Fruit fly (Drosophila melanogaster) whole organism, embryonic: ENCODE data around the gene CG5938.
A peak's percentile ranks its signal among the peaks of the same experiment; 100 is the strongest.

Experiments
- Atf6 ChIP-seq: fragments of 200-800 bp; sonication (Bioruptor generic); IDR thresholded peaks from 2 replicates; pipeline ENCODE4 v1.3.6; 2022; ENCODE audit warnings: missing biosample characterization, missing genetic modification characterization
- CG10147 ChIP-seq: fragments of 200-800 bp; sonication (Bioruptor generic); optimal IDR thresholded peaks from 2 replicates; lab custom pipeline; 2019; ENCODE audit warnings: missing biosample characterization, mild to moderate bottlenecking, missing genetic modification characterization, moderate library complexity
- CG11456 ChIP-seq: fragments of 200-800 bp; sonication (Bioruptor generic); IDR thresholded peaks from 3 replicates; pipeline ENCODE4 v1.3.6; 2022; ENCODE audit warnings: missing biosample characterization, missing genetic modification characterization
- CG12071 ChIP-seq: fragments of 200-800 bp; sonication (Bioruptor generic); optimal IDR thresholded peaks from 3 replicates; lab custom pipeline; 2018; ENCODE audit warnings: missing biosample characterization, mild to moderate bottlenecking, missing genetic modification characterization
- CG14710 ChIP-seq: fragments of 200-800 bp; sonication (Bioruptor generic); optimal IDR thresholded peaks from 3 replicates; lab custom pipeline; 2019; ENCODE audit warnings: missing biosample characterization, mild to moderate bottlenecking, missing genetic modification characterization, moderate library complexity
- CG15601 ChIP-seq: fragments of 200-800 bp; sonication (Bioruptor generic); optimal IDR thresholded peaks from 3 replicates; lab custom pipeline; 2019; ENCODE audit warnings: missing biosample characterization, mild to moderate bottlenecking, missing genetic modification characterization, moderate library complexity
- CG17328 ChIP-seq: fragments of 200-800 bp; sonication (Bioruptor generic); IDR thresholded peaks from 2 replicates; pipeline ENCODE4 v1.3.6; 2022; ENCODE audit warnings: missing biosample characterization, missing genetic modification characterization
- CG17385 ChIP-seq: fragments of 200-800 bp; sonication (Bioruptor generic); optimal IDR thresholded peaks from 3 replicates; lab custom pipeline; 2018; ENCODE audit warnings: missing biosample characterization, mild to moderate bottlenecking, missing genetic modification characterization
- CG17612 ChIP-seq: fragments of 200-800 bp; sonication (Bioruptor generic); IDR thresholded peaks from 2 replicates; pipeline ENCODE4 v1.3.6; 2022; ENCODE audit warnings: missing biosample characterization, missing genetic modification characterization
- CG17912 ChIP-seq: fragments of 200-800 bp; sonication (Bioruptor generic); optimal IDR thresholded peaks from 2 replicates; lab custom pipeline; 2018; ENCODE audit warnings: missing biosample characterization, mild to moderate bottlenecking, missing genetic modification characterization
- CG18262 ChIP-seq: fragments of 200-800 bp; optimal IDR thresholded peaks from 3 replicates; lab custom pipeline; 2019; ENCODE audit warnings: missing biosample characterization, mild to moderate bottlenecking, missing genetic modification characterization, moderate library complexity
- CG31388 ChIP-seq: fragments of 200-800 bp; sonication (Bioruptor generic); optimal IDR thresholded peaks from 2 replicates; lab custom pipeline; 2016; ENCODE audit warnings: missing biosample characterization, missing genetic modification characterization
- CG3163 ChIP-seq: fragments of 200-800 bp; sonication (Bioruptor generic); optimal IDR thresholded peaks from 3 replicates; lab custom pipeline; 2016; ENCODE audit warnings: missing biosample characterization, missing genetic modification characterization
- CG33213 ChIP-seq: fragments of 200-800 bp; sonication (Bioruptor generic); optimal IDR thresholded peaks from 3 replicates; lab custom pipeline; 2016; ENCODE audit warnings: missing biosample characterization, missing genetic modification characterization
- CG3407 ChIP-seq: fragments of 200-800 bp; sonication (Bioruptor generic); optimal IDR thresholded peaks from 2 replicates; lab custom pipeline; 2018; ENCODE audit warnings: missing biosample characterization, mild to moderate bottlenecking, missing genetic modification characterization
- CG34224 ChIP-seq: fragments of 200-800 bp; sonication (Bioruptor generic); IDR thresholded peaks from 3 replicates; pipeline ENCODE4 v1.3.6; 2022; ENCODE audit warnings: missing biosample characterization, missing genetic modification characterization; ENCODE audit not compliant: partially characterized antibody
- CG3838 ChIP-seq: fragments of 200-800 bp; sonication (Bioruptor generic); optimal IDR thresholded peaks from 3 replicates; lab custom pipeline; 2016; ENCODE audit warnings: missing biosample characterization, missing genetic modification characterization
- CG4360 ChIP-seq: fragments of 200-800 bp; sonication (Bioruptor generic); IDR thresholded peaks from 2 replicates; pipeline ENCODE4 v1.3.6; 2022; ENCODE audit warnings: missing biosample characterization, missing genetic modification characterization
- CG4854 ChIP-seq: fragments of 200-800 bp; sonication (Bioruptor generic); optimal IDR thresholded peaks from 2 replicates; lab custom pipeline; 2016; ENCODE audit warnings: missing biosample characterization, missing genetic modification characterization, inconsistent platforms
- CG5180 ChIP-seq: fragments of 200-800 bp; sonication (Bioruptor generic); optimal IDR thresholded peaks from 3 replicates; lab custom pipeline; 2017; ENCODE audit warnings: missing biosample characterization, missing genetic modification characterization, mild to moderate bottlenecking, moderate library complexity, missing genetic modification reagents
- CG6175 ChIP-seq: fragments of 200-800 bp; sonication (Bioruptor generic); IDR thresholded peaks from 3 replicates; pipeline ENCODE4 v1.3.6; 2022; ENCODE audit warnings: missing biosample characterization, missing genetic modification characterization
- CG7372 ChIP-seq: fragments of 200-800 bp; sonication (Bioruptor generic); IDR thresholded peaks from 2 replicates; pipeline ENCODE4 v1.3.6; 2022; ENCODE audit warnings: missing biosample characterization, missing genetic modification characterization
- CG7963 ChIP-seq: fragments of 200-800 bp; sonication (Bioruptor generic); IDR thresholded peaks from 3 replicates; pipeline ENCODE4 v1.3.6; 2022; ENCODE audit warnings: missing biosample characterization, missing genetic modification characterization; ENCODE audit not compliant: partially characterized antibody
- Dek ChIP-seq: fragments of 200-800 bp; sonication (Bioruptor generic); optimal IDR thresholded peaks from 3 replicates; lab custom pipeline; 2019; ENCODE audit warnings: missing biosample characterization, mild to moderate bottlenecking, missing genetic modification characterization, moderate library complexity
- Elba2 ChIP-seq: fragments of 200-800 bp; sonication (Bioruptor generic); optimal IDR thresholded peaks from 3 replicates; lab custom pipeline; 2016; ENCODE audit warnings: missing biosample characterization, missing genetic modification characterization
- Gsc ChIP-seq: fragments of 200-800 bp; sonication (Bioruptor generic); IDR thresholded peaks from 2 replicates; pipeline ENCODE4 v1.3.6; 2022; ENCODE audit warnings: missing biosample characterization, missing genetic modification characterization
- HLH4C ChIP-seq: fragments of 200-800 bp; sonication (Bioruptor generic); IDR thresholded peaks from 3 replicates; pipeline ENCODE4 v1.3.6; 2022; ENCODE audit warnings: missing biosample characterization, missing genetic modification characterization; ENCODE audit not compliant: partially characterized antibody
- Hey ChIP-seq: fragments of 200-800 bp; sonication (Bioruptor generic); optimal IDR thresholded peaks from 3 replicates; lab custom pipeline; 2018; ENCODE audit warnings: missing biosample characterization, mild to moderate bottlenecking, missing genetic modification characterization
- Lhr ChIP-seq: fragments of 200-800 bp; sonication (Bioruptor generic); optimal IDR thresholded peaks from 3 replicates; lab custom pipeline; 2017; ENCODE audit warnings: mild to moderate bottlenecking, missing biosample characterization, missing genetic modification reagents, missing genetic modification characterization
- NK7.1 ChIP-seq: fragments of 200-800 bp; sonication (Bioruptor generic); optimal IDR thresholded peaks from 3 replicates; lab custom pipeline; 2016; ENCODE audit warnings: missing biosample characterization, missing genetic modification characterization
- Oli ChIP-seq: fragments of 200-800 bp; sonication (Bioruptor generic); optimal IDR thresholded peaks from 2 replicates; lab custom pipeline; 2018; ENCODE audit warnings: missing biosample characterization, mild to moderate bottlenecking, missing genetic modification characterization, moderate library complexity
- Rx ChIP-seq: fragments of 200-800 bp; sonication (Bioruptor generic); IDR thresholded peaks from 2 replicates; pipeline ENCODE4 v1.3.6; 2022; ENCODE audit warnings: missing biosample characterization, missing genetic modification characterization
- Side ChIP-seq: fragments of 200-800 bp; sonication (Bioruptor generic); optimal IDR thresholded peaks from 2 replicates; lab custom pipeline; 2016; ENCODE audit warnings: missing biosample characterization, missing genetic modification characterization
- bigmax ChIP-seq: fragments of 200-800 bp; sonication (Bioruptor generic); optimal IDR thresholded peaks from 2 replicates; lab custom pipeline; 2018; ENCODE audit warnings: missing biosample characterization, mild to moderate bottlenecking, missing genetic modification characterization
- bsh ChIP-seq, 2 experiments: fragments of 200-800 bp; sonication (Bioruptor generic); optimal IDR thresholded peaks; 2 replicates each; lab custom pipeline; 2017 to 2018; ENCODE audit warnings: mild to moderate bottlenecking in 2 of 2, missing biosample characterization in 2 of 2, missing genetic modification characterization in 2 of 2, moderate library complexity in 1 of 2
- dmrt11E ChIP-seq: fragments of 200-800 bp; sonication (Bioruptor generic); optimal IDR thresholded peaks from 3 replicates; lab custom pipeline; 2018; ENCODE audit warnings: missing biosample characterization, mild to moderate bottlenecking, missing genetic modification characterization, moderate library complexity
- emc ChIP-seq: fragments of 200-800 bp; sonication (Bioruptor generic); optimal IDR thresholded peaks from 2 replicates; lab custom pipeline; 2016; ENCODE audit warnings: missing biosample characterization, missing genetic modification characterization
- ftz-f1 ChIP-seq: fragments of 200-800 bp; sonication (Bioruptor generic); optimal IDR thresholded peaks from 2 replicates; lab custom pipeline; 2016; ENCODE audit warnings: missing biosample characterization, missing genetic modification characterization
- grau ChIP-seq: fragments of 200-800 bp; optimal IDR thresholded peaks from 3 replicates; lab custom pipeline; 2019; ENCODE audit warnings: missing biosample characterization, mild to moderate bottlenecking, missing genetic modification characterization, moderate library complexity
- hbn ChIP-seq: fragments of 200-800 bp; sonication (Bioruptor generic); IDR thresholded peaks from 2 replicates; pipeline ENCODE4 v1.3.6; 2022; ENCODE audit warnings: missing biosample characterization, missing genetic modification characterization; ENCODE audit not compliant: partially characterized antibody
- hkb ChIP-seq, 2 experiments: fragments of 200-800 bp in 1 of 2; fragments of >200 bp in 1 of 2; sonication (Bioruptor generic) in 1 of 2; IDR thresholded peaks in 1 of 2; optimal IDR thresholded peaks in 1 of 2; 2 replicates each; pipeline versions ENCODE4 v1.3.6 to Lab custom; 2017 to 2022; ENCODE audit warnings: missing biosample characterization in 1 of 2, missing genetic modification characterization in 1 of 2
- kay ChIP-seq: fragments of 200-800 bp; sonication (Bioruptor generic); optimal IDR thresholded peaks from 2 replicates; lab custom pipeline; 2016; ENCODE audit warnings: missing biosample characterization, missing genetic modification characterization
- org-1 ChIP-seq: fragments of 200-800 bp; sonication (Bioruptor generic); optimal IDR thresholded peaks from 2 replicates; lab custom pipeline; 2017; ENCODE audit warnings: missing biosample characterization, missing genetic modification characterization
- shn ChIP-seq: fragments of 200-800 bp; sonication (Bioruptor generic); optimal IDR thresholded peaks from 3 replicates; lab custom pipeline; 2016; ENCODE audit warnings: missing biosample characterization, missing genetic modification characterization
- sim ChIP-seq: fragments of 200-800 bp; sonication (Bioruptor generic); IDR thresholded peaks from 2 replicates; pipeline ENCODE4 v1.3.6; 2022; ENCODE audit warnings: missing biosample characterization, missing genetic modification characterization
- sob ChIP-seq: fragments of 200-800 bp; sonication (Bioruptor generic); IDR thresholded peaks from 2 replicates; pipeline ENCODE4 v1.3.6; 2022; ENCODE audit warnings: missing biosample characterization, missing genetic modification characterization
- tap ChIP-seq: fragments of 200-800 bp; optimal IDR thresholded peaks from 3 replicates; lab custom pipeline; 2019; ENCODE audit warnings: missing biosample characterization, mild to moderate bottlenecking, missing genetic modification characterization, moderate library complexity
- twi ChIP-seq: fragments of 200-800 bp; optimal IDR thresholded peaks from 2 replicates; lab custom pipeline; 2019; ENCODE audit warnings: missing biosample characterization, mild to moderate bottlenecking, missing genetic modification characterization, moderate library complexity
- usp ChIP-seq: fragments of >200 bp; optimal IDR thresholded peaks from 2 replicates; lab custom pipeline; 2017; ENCODE audit warnings: missing biosample characterization, missing genetic modification characterization
- wor ChIP-seq: fragments of 200-800 bp; sonication (Bioruptor generic); IDR thresholded peaks from 2 replicates; pipeline ENCODE4 v1.3.6; 2022; ENCODE audit warnings: missing biosample characterization, missing genetic modification characterization

The CG5938 gene

DNA sequence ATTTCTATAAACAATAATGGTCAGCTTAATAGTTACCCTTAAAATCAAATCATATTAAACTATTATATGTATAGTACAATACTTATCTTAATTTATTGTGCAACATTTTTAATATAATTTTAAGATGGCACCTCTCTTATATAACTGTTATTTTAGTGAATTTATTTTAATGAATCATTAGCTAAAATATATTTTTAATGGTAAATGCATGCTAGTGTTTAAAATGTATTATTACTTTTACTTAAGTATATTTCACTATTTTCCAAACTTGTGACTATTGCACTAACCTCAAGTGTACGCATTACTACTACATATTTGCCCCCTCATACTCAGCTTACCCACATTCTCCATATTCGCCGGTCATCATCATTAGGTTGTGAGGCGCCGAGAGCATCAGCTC is 28.3 kb upstream of the CG5938 start (continued):
- TF ChIP-seq CG10147 (GFP tag; lab: Kevin White, UChicago) (peak; percentile 83), Atf6 (GFP tag; lab: Robert Waterston, UW) (peak; percentile 14; the same call in 1 of the 2 replicates), CG3163 (no peak), tap (tag; lab: Kevin White, UChicago) (peak; percentile 91), Elba2 (GFP tag; lab: Kevin White, UChicago) (no peak), hbn (GFP tag; lab: Robert Waterston, UW) (no peak), CG4854 (GFP tag; lab: Kevin White, UChicago) (no peak), CG15601 (tag; lab: Kevin White, UChicago) (peak; percentile 88), Gsc (GFP tag; lab: Robert Waterston, UW) (no peak), CG34224 (GFP tag; lab: Robert Waterston, UW) (no peak), CG14710 (tag; lab: Kevin White, UChicago) (peak; percentile 92), Rx (GFP tag; lab: Robert Waterston, UW) (no peak), CG4360 (GFP tag; lab: Robert Waterston, UW) (no peak), shn (GFP tag; lab: Kevin White, UChicago) (no peak), usp (no peak), Dek (tag; lab: Kevin White, UChicago) (peak; percentile 33), sob (peak; percentile 36; the same call in 1 of the 2 replicates), Oli (peak; percentile 84), CG3838 (GFP tag; lab: Kevin White, UChicago) (no peak), NK7.1 (GFP tag; lab: Kevin White, UChicago) (no peak), kay (GFP tag; lab: Kevin White, UChicago) (peak; percentile 17), CG17912 (GFP tag; lab: Kevin White, UChicago) (no peak), Lhr (GFP tag; lab: Kevin White, UChicago) (peak; percentile 42), dmrt11E (tag; lab: Kevin White, UChicago) (peak; percentile 91), bsh (GFP tag; optimal IDR thresholded peaks at IDR 0.05; lab: Kevin White, UChicago) (peak; percentile 25 to 87), CG5180 (GFP tag; lab: Kevin White, UChicago) (peak; percentile 48), twi (tag; lab: Kevin White, UChicago) (peak; percentile 78), ftz-f1 (no peak), Side (no peak), CG33213 (GFP tag; lab: Kevin White, UChicago) (no peak), bigmax (no peak), CG17328 (GFP tag; lab: Robert Waterston, UW) (peak; percentile 61; the same call in 1 of the 2 replicates), sim (GFP tag; lab: Robert Waterston, UW) (0 out of 2 replicates have a peak, but pooled peaks have one; percentile 11), CG12071 (GFP tag; lab: Kevin White, UChicago) (no peak), CG31388 (GFP tag; lab: Kevin White, UChicago) (no peak), HLH4C (GFP tag; lab: Robert Waterston, UW) (no peak), CG6175 (GFP tag; lab: Robert Waterston, UW) (no peak), hkb (optimal IDR thresholded peaks at IDR 0.05; lab: Kevin White, UChicago) (no peak), hkb (GFP tag; IDR thresholded peaks at IDR 0.05; lab: Robert Waterston, UW) (0 out of 2 replicates have a peak, but pooled peaks have one; percentile 61), wor (GFP tag; lab: Robert Waterston, UW) (peak; percentile 27; the same call in 1 of the 2 replicates), Hey (tag; lab: Kevin White, UChicago) (no peak), emc (GFP tag; lab: Kevin White, UChicago) (no peak), CG7963 (GFP tag; lab: Robert Waterston, UW) (no peak), CG11456 (no peak), CG17385 (GFP tag; lab: Kevin White, UChicago) (peak; percentile 80), CG7372 (GFP tag; lab: Robert Waterston, UW) (peak; percentile 45; the same call in 1 of the 2 replicates), CG3407 (GFP tag; lab: Kevin White, UChicago) (peak; percentile 44), CG17612 (GFP tag; lab: Robert Waterston, UW) (no peak), org-1 (GFP tag; lab: Kevin White, UChicago) (peak; percentile 53), CG18262 (tag; lab: Kevin White, UChicago) (peak; percentile 95), grau (peak; percentile 91)
